Fruit fly (Drosophila melanogaster) whole organism, embryonic: ENCODE results near the gene Cand1.

Source experiments
- CG10979 ChIP-seq: fragments of 200-800 bp; sonication (Bioruptor generic); optimal IDR thresholded peaks from 2 replicates; lab custom pipeline; 2018; ENCODE audit warnings: missing biosample characterization, mild to moderate bottlenecking, missing genetic modification characterization, moderate library complexity
- CG12391 ChIP-seq: fragments of 200-800 bp; sonication (Bioruptor generic); optimal IDR thresholded peaks from 3 replicates; lab custom pipeline; 2018; ENCODE audit warnings: missing biosample characterization, mild to moderate bottlenecking, missing genetic modification characterization, moderate library complexity
- CG13624 ChIP-seq: fragments of 200-800 bp; sonication (Bioruptor generic); optimal IDR thresholded peaks from 2 replicates; lab custom pipeline; 2016; ENCODE audit warnings: missing biosample characterization, missing genetic modification characterization
- CG15073 ChIP-seq: fragments of 200-800 bp; sonication (Bioruptor generic); optimal IDR thresholded peaks from 2 replicates; lab custom pipeline; 2016; ENCODE audit warnings: missing biosample characterization, missing genetic modification characterization
- CG15601 ChIP-seq: fragments of 200-800 bp; sonication (Bioruptor generic); optimal IDR thresholded peaks from 3 replicates; lab custom pipeline; 2019; ENCODE audit warnings: missing biosample characterization, mild to moderate bottlenecking, missing genetic modification characterization, moderate library complexity
- CG1603 ChIP-seq: fragments of 200-800 bp; sonication (Bioruptor generic); optimal IDR thresholded peaks from 2 replicates; lab custom pipeline; 2019; ENCODE audit warnings: missing biosample characterization, mild to moderate bottlenecking, missing genetic modification characterization, moderate library complexity
- CG17361 ChIP-seq: fragments of 200-800 bp; sonication (Bioruptor generic); IDR thresholded peaks from 3 replicates; pipeline ENCODE4 v1.3.6; 2022; ENCODE audit warnings: missing biosample characterization, missing genetic modification characterization
- CG17385 ChIP-seq: fragments of 200-800 bp; sonication (Bioruptor generic); optimal IDR thresholded peaks from 3 replicates; lab custom pipeline; 2018; ENCODE audit warnings: missing biosample characterization, mild to moderate bottlenecking, missing genetic modification characterization
- CG17802 ChIP-seq: fragments of 200-800 bp; sonication (Bioruptor generic); optimal IDR thresholded peaks from 2 replicates; lab custom pipeline; 2018; ENCODE audit warnings: missing biosample characterization, mild to moderate bottlenecking, missing genetic modification characterization, moderate library complexity
- CG31224 ChIP-seq: fragments of 200-800 bp; sonication (Bioruptor generic); IDR thresholded peaks from 2 replicates; pipeline ENCODE4 v1.3.6; 2022; ENCODE audit warnings: missing biosample characterization, missing genetic modification characterization
- CG4328 ChIP-seq: fragments of 200-800 bp; sonication (Bioruptor generic); optimal IDR thresholded peaks from 3 replicates; lab custom pipeline; 2017; ENCODE audit warnings: missing biosample characterization, missing genetic modification reagents, missing genetic modification characterization
- CG4617 ChIP-seq: fragments of 200-800 bp; sonication (Bioruptor generic); optimal IDR thresholded peaks from 3 replicates; lab custom pipeline; 2016; ENCODE audit warnings: missing biosample characterization, missing genetic modification characterization, borderline replicate concordance
- CG5953 ChIP-seq: fragments of 200-800 bp; sonication (Bioruptor generic); IDR thresholded peaks from 2 replicates; pipeline ENCODE4 v1.3.6; 2022; ENCODE audit warnings: missing biosample characterization, missing genetic modification characterization
- CG8924 ChIP-seq: fragments of 200-800 bp; optimal IDR thresholded peaks from 3 replicates; lab custom pipeline; 2019; ENCODE audit warnings: missing biosample characterization, mild to moderate bottlenecking, missing genetic modification characterization, moderate library complexity
- CG9215 ChIP-seq: fragments of 200-800 bp; sonication (Bioruptor generic); IDR thresholded peaks from 2 replicates; pipeline ENCODE4 v1.3.6; 2022; ENCODE audit warnings: missing biosample characterization, missing genetic modification characterization
- CG9437 ChIP-seq: fragments of 200-800 bp; sonication (Bioruptor generic); optimal IDR thresholded peaks from 2 replicates; lab custom pipeline; 2018; ENCODE audit warnings: missing biosample characterization, mild to moderate bottlenecking, missing genetic modification characterization
- CG9797 ChIP-seq: fragments of 200-800 bp; sonication (Bioruptor generic); optimal IDR thresholded peaks from 3 replicates; lab custom pipeline; 2018; ENCODE audit warnings: missing biosample characterization, mild to moderate bottlenecking, missing genetic modification characterization
- CG9817 ChIP-seq: fragments of 200-800 bp; sonication (Bioruptor generic); optimal IDR thresholded peaks from 2 replicates; lab custom pipeline; 2018; ENCODE audit warnings: missing biosample characterization, mild to moderate bottlenecking, missing genetic modification characterization, moderate library complexity
- D19A ChIP-seq: fragments of 200-800 bp; optimal IDR thresholded peaks from 3 replicates; lab custom pipeline; 2019; ENCODE audit warnings: missing biosample characterization, mild to moderate bottlenecking, missing genetic modification characterization, moderate library complexity
- E2f2 ChIP-seq: fragments of 200-800 bp; sonication (Bioruptor generic); IDR thresholded peaks from 2 replicates; pipeline ENCODE4 v1.3.6; 2022; ENCODE audit warnings: missing biosample characterization, missing genetic modification characterization
- Fer2 ChIP-seq: fragments of 200-800 bp; sonication (Bioruptor generic); optimal IDR thresholded peaks from 2 replicates; lab custom pipeline; 2018; ENCODE audit warnings: missing biosample characterization, mild to moderate bottlenecking, missing genetic modification characterization, moderate library complexity
- HLH54F ChIP-seq: fragments of 200-800 bp; sonication (Bioruptor generic); optimal IDR thresholded peaks from 3 replicates; lab custom pipeline; 2016; ENCODE audit warnings: missing biosample characterization, missing genetic modification characterization
- Hey ChIP-seq: fragments of 200-800 bp; sonication (Bioruptor generic); optimal IDR thresholded peaks from 3 replicates; lab custom pipeline; 2018; ENCODE audit warnings: missing biosample characterization, mild to moderate bottlenecking, missing genetic modification characterization
- HmgZ ChIP-seq: fragments of 200-800 bp; sonication (Bioruptor generic); optimal IDR thresholded peaks from 2 replicates; lab custom pipeline; 2018; ENCODE audit warnings: missing biosample characterization, mild to moderate bottlenecking, missing genetic modification characterization
- Hr3 ChIP-seq: fragments of 200-800 bp; sonication (Bioruptor generic); optimal IDR thresholded peaks from 3 replicates; lab custom pipeline; 2016; ENCODE audit warnings: missing biosample characterization, missing genetic modification characterization
- Lhr ChIP-seq: fragments of 200-800 bp; sonication (Bioruptor generic); optimal IDR thresholded peaks from 3 replicates; lab custom pipeline; 2017; ENCODE audit warnings: mild to moderate bottlenecking, missing biosample characterization, missing genetic modification reagents, missing genetic modification characterization
- MBD-R2 ChIP-seq: fragments of 200-800 bp; sonication (Bioruptor generic); IDR thresholded peaks from 2 replicates; pipeline ENCODE4 v1.3.6; 2022; ENCODE audit warnings: missing biosample characterization, missing genetic modification characterization
- Nf-YB ChIP-seq: fragments of 200-800 bp; sonication (Bioruptor generic); optimal IDR thresholded peaks from 3 replicates; lab custom pipeline; 2019; ENCODE audit warnings: missing biosample characterization, mild to moderate bottlenecking, missing genetic modification characterization, moderate library complexity
- NfI ChIP-seq: fragments of 200-800 bp; sonication (Bioruptor generic); optimal IDR thresholded peaks from 3 replicates; lab custom pipeline; 2018; ENCODE audit warnings: missing biosample characterization, mild to moderate bottlenecking, missing genetic modification characterization, moderate library complexity
- PHDP ChIP-seq: fragments of 200-800 bp; sonication (Bioruptor generic); optimal IDR thresholded peaks from 3 replicates; lab custom pipeline; 2018; ENCODE audit warnings: missing biosample characterization, mild to moderate bottlenecking, missing genetic modification characterization, moderate library complexity
- Pdp1 ChIP-seq, 2 experiments: fragments of 200-800 bp; sonication (Bioruptor generic); optimal IDR thresholded peaks; 3 replicates each; lab custom pipeline; 2016; ENCODE audit warnings: missing biosample characterization in 2 of 2, missing genetic modification characterization in 2 of 2, mild to moderate bottlenecking in 1 of 2, moderate library complexity in 1 of 2
- TFAM ChIP-seq: fragments of 200-800 bp; sonication (Bioruptor generic); optimal IDR thresholded peaks from 2 replicates; lab custom pipeline; 2017; ENCODE audit warnings: missing biosample characterization, missing genetic modification characterization, inconsistent platforms
- YL-1 ChIP-seq: fragments of 200-800 bp; sonication (Bioruptor generic); optimal IDR thresholded peaks from 3 replicates; lab custom pipeline; 2017; ENCODE audit warnings: missing biosample characterization, mild to moderate bottlenecking, missing genetic modification characterization
- ac ChIP-seq: fragments of 200-800 bp; sonication (Bioruptor generic); optimal IDR thresholded peaks from 3 replicates; lab custom pipeline; 2017; ENCODE audit warnings: missing biosample characterization, mild to moderate bottlenecking, missing genetic modification characterization
- croc ChIP-seq: fragments of 200-800 bp; sonication (Bioruptor generic); conservative IDR thresholded peaks from 3 replicates; pipeline ENCODE4 v1.3.6; 2022; ENCODE audit warnings: missing biosample characterization, missing genetic modification characterization
- ewg ChIP-seq: fragments of 200-800 bp; sonication (Bioruptor generic); optimal IDR thresholded peaks from 3 replicates; lab custom pipeline; 2017; ENCODE audit warnings: mild to moderate bottlenecking, missing biosample characterization, missing genetic modification reagents, missing genetic modification characterization
- fd3F ChIP-seq: fragments of 200-800 bp; sonication (Bioruptor generic); optimal IDR thresholded peaks from 2 replicates; lab custom pipeline; 2018; ENCODE audit warnings: missing biosample characterization, mild to moderate bottlenecking, missing genetic modification characterization, moderate library complexity
- fd64A ChIP-seq: fragments of 200-800 bp; sonication (Bioruptor generic); optimal IDR thresholded peaks from 3 replicates; lab custom pipeline; 2018; ENCODE audit warnings: missing biosample characterization, mild to moderate bottlenecking, missing genetic modification characterization
- gem ChIP-seq: fragments of 200-800 bp; sonication (Bioruptor generic); optimal IDR thresholded peaks from 2 replicates; lab custom pipeline; 2019; ENCODE audit warnings: missing biosample characterization, mild to moderate bottlenecking, missing genetic modification characterization, moderate library complexity
- gro ChIP-seq: fragments of 200-800 bp; sonication (Bioruptor generic); optimal IDR thresholded peaks from 2 replicates; lab custom pipeline; 2016; ENCODE audit warnings: missing biosample characterization, missing genetic modification characterization
- ind ChIP-seq: fragments of 200-800 bp; sonication (Bioruptor generic); optimal IDR thresholded peaks from 3 replicates; lab custom pipeline; 2016; ENCODE audit warnings: missing biosample characterization, missing genetic modification characterization
- lola ChIP-seq, 3 experiments: fragments of >200 bp in 2 of 3; fragments of 200-800 bp in 1 of 3; sonication (Bioruptor generic) in 1 of 3; optimal IDR thresholded peaks; 2 replicates each; lab custom pipeline; 2017 to 2019; ENCODE audit warnings: missing biosample characterization in 3 of 3, missing genetic modification characterization in 3 of 3, mild to moderate bottlenecking in 1 of 3, moderate library complexity in 1 of 3
- nmo ChIP-seq: fragments of 200-800 bp; sonication (Bioruptor generic); optimal IDR thresholded peaks from 2 replicates; lab custom pipeline; 2018; ENCODE audit warnings: missing biosample characterization, mild to moderate bottlenecking, missing genetic modification characterization, moderate library complexity
- ro ChIP-seq: fragments of 200-800 bp; sonication (Bioruptor generic); IDR thresholded peaks from 2 replicates; pipeline ENCODE4 v1.3.6; 2022; ENCODE audit warnings: missing biosample characterization, missing genetic modification characterization
- stwl ChIP-seq: fragments of 200-800 bp; sonication (Bioruptor generic); optimal IDR thresholded peaks from 3 replicates; lab custom pipeline; 2018; ENCODE audit warnings: missing biosample characterization, mild to moderate bottlenecking, missing genetic modification characterization, moderate library complexity
- tin ChIP-seq: fragments of 200-800 bp; sonication (Bioruptor generic); optimal IDR thresholded peaks from 3 replicates; lab custom pipeline; 2016; ENCODE audit warnings: missing biosample characterization, missing genetic modification characterization
- unpg ChIP-seq: fragments of 200-800 bp; sonication (Bioruptor generic); optimal IDR thresholded peaks from 3 replicates; lab custom pipeline; 2018; ENCODE audit warnings: missing biosample characterization, mild to moderate bottlenecking, missing genetic modification characterization, moderate library complexity
- vfl ChIP-seq: fragments of 200-800 bp; sonication (Bioruptor generic); optimal IDR thresholded peaks from 2 replicates; lab custom pipeline; 2016; ENCODE audit warnings: missing biosample characterization, missing genetic modification characterization

The Cand1 gene

DNA sequence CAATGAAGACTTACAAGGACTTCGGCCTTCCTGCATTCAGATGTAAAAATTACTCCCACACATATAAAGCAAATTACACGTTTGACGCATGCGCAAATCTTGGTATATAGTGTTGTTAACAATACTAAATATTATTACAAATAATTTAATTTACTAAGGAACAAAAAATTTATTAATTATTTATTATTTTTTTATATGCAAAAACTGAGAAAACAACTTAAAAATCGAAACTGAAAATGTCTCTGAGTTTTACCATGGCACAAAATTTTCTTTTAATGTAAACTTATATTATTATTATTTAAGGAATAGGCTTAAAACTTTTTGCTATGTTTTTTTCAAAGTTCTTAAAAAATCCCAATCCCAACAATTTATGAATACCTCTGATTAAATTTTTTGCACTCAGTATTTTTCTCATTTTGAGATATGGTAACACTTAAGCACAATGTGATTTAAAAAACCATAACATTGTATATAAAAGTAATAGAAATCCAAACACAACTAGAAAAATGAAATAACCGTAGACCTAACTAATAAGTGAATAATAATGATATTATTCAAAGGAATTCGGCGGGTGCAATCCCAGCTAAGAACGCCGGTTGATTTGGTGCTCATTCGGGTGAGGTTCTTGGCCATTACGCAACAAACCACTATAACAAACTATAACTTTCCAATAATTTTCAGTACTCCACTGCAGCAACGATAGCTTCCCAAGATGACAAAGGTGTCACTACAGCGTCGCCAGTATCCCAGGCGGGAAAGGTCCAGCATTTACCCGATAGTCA, 31.2 kb downstream of the Cand1 start, which contains the start of the genes Schip1 and Cox10 (continued):
- TF ChIP-seq Hr3 (GFP tag; lab: Kevin White, UChicago) (peak; percentile 2), ac (GFP tag; lab: Kevin White, UChicago) (no peak), CG4617 (GFP tag; lab: Kevin White, UChicago) (peak; percentile 18), PHDP (peak; percentile 43), CG31224 (GFP tag; lab: Robert Waterston, UW) (no peak), ro (GFP tag; lab: Robert Waterston, UW) (no peak), CG17802 (tag; lab: Kevin White, UChicago) (no peak), gro (GFP tag; lab: Kevin White, UChicago) (no peak), ewg (GFP tag; lab: Kevin White, UChicago) (peak; percentile 87), fd3F (GFP tag; lab: Kevin White, UChicago) (no peak), Pdp1 (GFP tag; optimal IDR thresholded peaks at IDR 0.05; lab: Kevin White, UChicago) (peak in 1 of 2 experiments; percentile 99), D19A (tag; lab: Kevin White, UChicago) (peak; percentile 53), CG5953 (GFP tag; lab: Robert Waterston, UW) (no peak), CG1603 (tag; lab: Kevin White, UChicago) (peak; percentile 10), HLH54F (GFP tag; lab: Kevin White, UChicago) (no peak), NfI (no peak), CG9817 (tag; lab: Kevin White, UChicago) (no peak), CG17361 (GFP tag; lab: Robert Waterston, UW) (peak; percentile 26; the same call in 1 of the 3 replicates), TFAM (GFP tag; lab: Kevin White, UChicago) (no peak), CG9215 (GFP tag; lab: Robert Waterston, UW) (no peak), tin (no peak), Fer2 (tag; lab: Kevin White, UChicago) (no peak), E2f2 (GFP tag; lab: Robert Waterston, UW) (peak; percentile 45; the same call in 1 of the 2 replicates), CG15073 (GFP tag; lab: Kevin White, UChicago) (no peak), CG9797 (peak; percentile 14), CG15601 (tag; lab: Kevin White, UChicago) (peak; percentile 23), CG13624 (GFP tag; lab: Kevin White, UChicago) (no peak), HmgZ (tag; lab: Kevin White, UChicago) (peak; percentile 19), CG9437 (GFP tag; lab: Kevin White, UChicago) (no peak), Hey (no peak), nmo (GFP tag; lab: Kevin White, UChicago) (peak; percentile 18), CG17385 (GFP tag; lab: Kevin White, UChicago) (no peak), gem (peak; percentile 69), CG4328 (no peak), unpg (GFP tag; lab: Kevin White, UChicago) (peak; percentile 44), Nf-YB (GFP tag; lab: Kevin White, UChicago) (peak; percentile 6), Lhr (GFP tag; lab: Kevin White, UChicago) (no peak), CG8924 (tag; lab: Kevin White, UChicago) (peak; percentile 70), MBD-R2 (GFP tag; lab: Robert Waterston, UW) (no peak), vfl (no peak), CG10979 (tag; lab: Kevin White, UChicago) (peak; percentile 20), ind (GFP tag; lab: Kevin White, UChicago) (no peak), lola (GFP tag; optimal IDR thresholded peaks at IDR 0.05; lab: Kevin White, UChicago) (peak in 1 of 3 experiments; percentile 22), stwl (tag; lab: Kevin White, UChicago) (peak; percentile 21), fd64A (GFP tag; lab: Kevin White, UChicago) (no peak), YL-1 (GFP tag; lab: Kevin White, UChicago) (peak; percentile 24), CG12391 (tag; lab: Kevin White, UChicago) (peak; percentile 72), croc (GFP tag; lab: Robert Waterston, UW) (no peak)
